Worm (Caenorhabditis elegans) whole organism, L1 larva: ENCODE measurements around the gene asp-16.

Experiments
- blmp-1 ChIP-seq: fragments of 150-350 bp; optimal IDR thresholded peaks from 2 replicates; lab custom pipeline; 2014; ENCODE audit warnings: missing biosample characterization, missing genetic modification characterization
- nhr-28 ChIP-seq: fragments of 150-350 bp; optimal IDR thresholded peaks from 2 replicates; lab custom pipeline; 2014; ENCODE audit warnings: missing biosample characterization, missing genetic modification characterization
- pag-3 ChIP-seq: sonication (generic microtip); optimal IDR thresholded peaks from 2 replicates; lab custom pipeline; 2017; ENCODE audit warnings: missing genetic modification characterization, mild to moderate bottlenecking, missing compliant biosample characterization, antibody characterized with exemption, borderline replicate concordance; ENCODE audit not compliant: insufficient read depth

- no peak for TF ChIP-seq nhr-28 (tag; lab: Kevin White, UChicago)
- TF ChIP-seq pag-3 (tag; lab: Kevin White, UChicago) = no peak
- no peak for TF ChIP-seq blmp-1 (tag; lab: Kevin White, UChicago)
These were observed 5.2 kb downstream of the asp-16 start, which contains the start of gene asp-17 for ce11 chrV:19037222-19037621.
